Worm (Caenorhabditis elegans): Measurements from ENCODE around the gene otub-1.
A peak's percentile ranks its signal among the peaks of the same experiment; 100 is the strongest.
"Not testable (repeated sequence)": the region's sequence is repeated elsewhere in the genome, so short reads cannot be mapped to it uniquely, and the experiment has no call there.

otub-1 gene

ce11 chrV:15023544-15023943 lies 42.6 kb upstream of the otub-1 start, which contains the start of gene F14H8.4:
Gene F14H8.4 (plus strand): TSS chrV:15023844.
- TF ChIP-seq ceh-62 (tag; optimal IDR thresholded peaks at IDR 0.05) (no peak), snpc-4 (tag; optimal IDR thresholded peaks at IDR 0.05) (no peak), Y48G9A.11 (GFP tag; IDR thresholded peaks at IDR 0.05) (no peak), zip-11 (GFP tag; IDR thresholded peaks at IDR 0.05) (no peak), lin-13 (GFP tag; optimal IDR thresholded peaks at IDR 0.05) (no peak), mes-2 (tag; optimal IDR thresholded peaks at IDR 0.05; ENCODE audit: poor library complexity, severe bottlenecking) (no peak), dve-1 (tag; optimal IDR thresholded peaks at IDR 0.05; ENCODE audit: insufficient read depth) (no peak), nhr-41 (GFP tag; IDR thresholded peaks at IDR 0.05) (no peak), ZK337.2 (GFP tag; IDR thresholded peaks at IDR 0.05) (no peak), lsy-2 (tag; optimal IDR thresholded peaks at IDR 0.05) (no peak), dmd-8 (GFP tag; IDR thresholded peaks at IDR 0.05) (no peak), set-16 (GFP tag; IDR thresholded peaks at IDR 0.05) (no peak), nhr-42 (GFP tag; IDR thresholded peaks at IDR 0.05) (no peak), zip-2 (tag; optimal IDR thresholded peaks at IDR 0.05) (no peak), ceh-82 (tag; optimal IDR thresholded peaks at IDR 0.05) (no peak), rbr-2 (tag; optimal IDR thresholded peaks at IDR 0.05) (no peak), F26F4.8 (GFP tag; conservative IDR thresholded peaks at IDR 0.05) (no peak), nhr-25 (tag; optimal IDR thresholded peaks at IDR 0.05; ENCODE audit: borderline replicate concordance, insufficient read depth) (no peak)

DNA sequence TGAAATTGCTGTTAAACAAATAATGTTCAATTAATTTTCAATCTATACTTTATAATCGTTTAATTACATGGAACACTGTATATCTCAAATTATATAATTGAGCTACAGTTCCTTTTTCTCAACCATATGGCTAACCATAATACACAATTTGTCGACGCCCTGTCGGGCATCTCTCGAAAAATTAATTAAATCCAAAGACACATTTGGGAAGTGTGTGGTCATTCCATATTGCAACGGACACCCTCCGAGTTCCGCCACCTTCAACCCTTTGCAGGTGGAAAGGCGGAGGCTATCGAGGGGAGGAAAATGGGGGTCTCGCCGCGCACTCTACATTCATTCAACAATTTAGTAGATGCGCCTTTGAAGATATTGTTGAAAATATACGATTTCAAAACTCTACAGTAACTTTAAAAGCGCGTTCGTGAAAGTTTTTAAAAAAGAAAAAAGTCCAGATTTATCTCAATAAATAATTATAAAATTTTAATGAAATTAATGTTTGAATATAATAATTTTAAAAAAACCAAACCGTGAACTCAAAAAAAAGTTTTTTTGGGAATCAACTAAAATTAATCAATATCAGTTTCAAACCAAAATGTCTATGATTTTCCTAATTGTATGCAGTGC lies 37.1 kb upstream of the otub-1 start, which contains the start of gene F14H8.8:
F14H8.8 (plus strand) TSS at position 574 of the 624 bp plus-strand sequence.
- TF ChIP-seq F49E8.2 (tag; optimal IDR thresholded peaks at IDR 0.05; ENCODE audit: borderline replicate concordance) (peak; percentile 80), egl-43 (GFP tag; IDR thresholded peaks at IDR 0.05) (0 out of 2 replicates have a peak, but pooled peaks have one; percentile 39), Y48G9A.11 (GFP tag; IDR thresholded peaks at IDR 0.05) (peak; percentile 49; the same call in 1 of the 2 replicates), lsy-2 (tag; optimal IDR thresholded peaks at IDR 0.05) (no peak), ctbp-1 (GFP tag; IDR thresholded peaks at IDR 0.05) (no peak), egl-27 (tag; optimal IDR thresholded peaks at IDR 0.05) (no peak), nhr-77 (tag; optimal IDR thresholded peaks at IDR 0.05) (no peak), nhr-6 (tag; optimal IDR thresholded peaks at IDR 0.05) (peak; percentile 41), T26A8.4 (GFP tag; IDR thresholded peaks at IDR 0.05) (peak; percentile 63; the same call in 1 of the 2 replicates), lin-38 (GFP tag; IDR thresholded peaks at IDR 0.05) (peak; percentile 60), unc-130 (GFP tag; optimal IDR thresholded peaks at IDR 0.05) (peak; percentile 36), zfp-2 (tag; optimal IDR thresholded peaks at IDR 0.05) (no peak), aly-2 (tag; optimal IDR thresholded peaks at IDR 0.05) (no peak), snpc-1.2 (GFP tag; IDR thresholded peaks at IDR 0.05) (peak; percentile 77), sdz-12 (GFP tag; optimal IDR thresholded peaks at IDR 0.05) (no peak), mdl-1 (tag; optimal IDR thresholded peaks at IDR 0.05) (no peak), ama-1 (optimal IDR thresholded peaks at IDR 0.05) (no peak), snpc-4 (tag; optimal IDR thresholded peaks at IDR 0.05) (peak; percentile 77), duxl-1 (tag; optimal IDR thresholded peaks at IDR 0.05; ENCODE audit: poor library complexity) (peak; percentile 9), nhr-42 (GFP tag; IDR thresholded peaks at IDR 0.05) (no peak), dve-1 (tag; optimal IDR thresholded peaks at IDR 0.05; ENCODE audit: insufficient read depth) (no peak), ceh-20 (GFP tag; IDR thresholded peaks at IDR 0.05) (no peak), arid-1 (GFP tag; conservative IDR thresholded peaks at IDR 0.05) (peak; percentile 31; the same call in 1 of the 2 replicates)

ce11 chrV:15031373-15031772 lies 34.7 kb upstream of the otub-1 start, which contains the start of gene cng-1:
Gene cng-1 (minus strand): TSS chrV:15031473.
- TF ChIP-seq ceh-82 (tag; optimal IDR thresholded peaks at IDR 0.05); dmd-6 (GFP tag; IDR thresholded peaks at IDR 0.05); mdl-1 (tag; optimal IDR thresholded peaks at IDR 0.05): not testable (repeated sequence)
